Worm (Caenorhabditis elegans) whole organism, L4 larva: ENCODE results near the gene fbxb-13.

ENCODE experiments used
- F26F4.8 ChIP-seq: fragments of 200-800 bp; sonication (Bioruptor generic); conservative IDR thresholded peaks from 2 replicates; pipeline ENCODE4 v1.3.6; 2022; ENCODE audit warnings: missing genetic modification characterization, missing compliant biosample characterization
- T20F7.1 ChIP-seq: fragments of 200-800 bp; sonication (Bioruptor generic); optimal IDR thresholded peaks from 2 replicates; lab custom pipeline; 2018; ENCODE audit warnings: mild to moderate bottlenecking, missing genetic modification characterization, missing compliant biosample characterization
- Y105C5A.15 ChIP-seq: fragments of 200-800 bp; sonication (Bioruptor generic); IDR thresholded peaks from 2 replicates; pipeline ENCODE4 v1.3.6; 2022; ENCODE audit warnings: missing genetic modification characterization, missing compliant biosample characterization
- ZK337.2 ChIP-seq: fragments of 200-800 bp; sonication (Bioruptor generic); IDR thresholded peaks from 2 replicates; pipeline ENCODE4 v1.3.6; 2022; ENCODE audit warnings: missing genetic modification reagents, missing genetic modification characterization, missing compliant biosample characterization
- ZK546.5 ChIP-seq, 2 experiments: sonication (generic microtip); optimal IDR thresholded peaks; 2 replicates each; lab custom pipeline; 2017; ENCODE audit warnings: missing biosample characterization in 2 of 2, missing genetic modification characterization in 2 of 2
- aha-1 ChIP-seq: fragments of 150-350 bp; peaks from one replicate; lab custom pipeline; 2014; ENCODE audit warnings: missing biosample characterization, missing genetic modification characterization
- ama-1 ChIP-seq: fragments of 150-350 bp; optimal IDR thresholded peaks from 2 replicates; lab custom pipeline; 2014; ENCODE audit warnings: inconsistent platforms, mixed read lengths
- arid-1 ChIP-seq: fragments of 200-800 bp; sonication (Bioruptor generic); conservative IDR thresholded peaks from 2 replicates; pipeline ENCODE4 v1.3.6; 2022; ENCODE audit warnings: missing genetic modification reagents, missing genetic modification characterization, missing compliant biosample characterization
- attf-4 ChIP-seq: sonication (generic microtip); optimal IDR thresholded peaks from 3 replicates; lab custom pipeline; 2017; ENCODE audit warnings: missing biosample characterization, missing genetic modification characterization
- ceh-20 ChIP-seq: fragments of 200-800 bp; sonication (Bioruptor generic); IDR thresholded peaks from 2 replicates; pipeline ENCODE4 v1.3.6; 2022; ENCODE audit warnings: missing genetic modification reagents, missing genetic modification characterization, missing compliant biosample characterization
- ceh-62 ChIP-seq: sonication (generic microtip); optimal IDR thresholded peaks from 2 replicates; lab custom pipeline; 2017; ENCODE audit warnings: missing biosample characterization, missing genetic modification characterization
- ces-1 ChIP-seq: fragments of 150-350 bp; sonication (generic microtip); optimal IDR thresholded peaks from 4 replicates; lab custom pipeline; 2014; ENCODE audit warnings: missing biosample characterization, missing genetic modification reagents, missing genetic modification characterization
- daf-16 ChIP-seq, 3 experiments: sonication (generic microtip); optimal IDR thresholded peaks; 2 replicates each; lab custom pipeline; 2016 to 2017; ENCODE audit warnings: missing genetic modification characterization in 3 of 3, missing genetic modification reagents in 3 of 3, mild to moderate bottlenecking in 2 of 3, missing compliant biosample characterization in 2 of 3, missing biosample characterization in 1 of 3, moderate library complexity in 1 of 3
- daf-8 ChIP-seq: fragments of 200-800 bp; sonication (Bioruptor generic); IDR thresholded peaks from 2 replicates; pipeline ENCODE4 v1.3.6; 2022; ENCODE audit warnings: missing genetic modification characterization, missing compliant biosample characterization
- dmd-8 ChIP-seq: fragments of 200-800 bp; sonication (Bioruptor generic); IDR thresholded peaks from 2 replicates; pipeline ENCODE4 v1.3.6; 2022; ENCODE audit warnings: missing genetic modification characterization, missing compliant biosample characterization
- duxl-1 ChIP-seq: sonication (generic microtip); optimal IDR thresholded peaks from 2 replicates; lab custom pipeline; 2016; ENCODE audit warnings: mild to moderate bottlenecking, missing genetic modification characterization, moderate library complexity, missing compliant biosample characterization; ENCODE audit not compliant: poor library complexity
- dve-1 ChIP-seq: sonication (generic microtip); optimal IDR thresholded peaks from 2 replicates; lab custom pipeline; 2017; ENCODE audit warnings: antibody characterized with exemption, mild to moderate bottlenecking, missing genetic modification characterization, missing compliant biosample characterization; ENCODE audit not compliant: insufficient read depth
- hmg-1.1 ChIP-seq: fragments of 200-800 bp; sonication (Bioruptor generic); IDR thresholded peaks from 2 replicates; pipeline ENCODE4 v1.3.6; 2022; ENCODE audit warnings: missing genetic modification reagents, missing genetic modification characterization, missing compliant biosample characterization
- lim-7 ChIP-seq: fragments of 200-800 bp; sonication (Bioruptor generic); IDR thresholded peaks from 2 replicates; pipeline ENCODE4 v1.3.6; 2022; ENCODE audit warnings: missing genetic modification characterization, missing compliant biosample characterization
- lin-15B ChIP-seq: fragments of 150-350 bp; sonication (generic microtip); optimal IDR thresholded peaks from 3 replicates; lab custom pipeline; 2014; ENCODE audit warnings: missing biosample characterization, missing genetic modification characterization
- lin-38 ChIP-seq: fragments of 200-800 bp; sonication (Bioruptor generic); IDR thresholded peaks from 2 replicates; pipeline ENCODE4 v1.3.6; 2022; ENCODE audit warnings: missing genetic modification reagents, missing genetic modification characterization, missing compliant biosample characterization
- lir-3 ChIP-seq: sonication (generic microtip); optimal IDR thresholded peaks from 2 replicates; lab custom pipeline; 2016; ENCODE audit warnings: mild to moderate bottlenecking, missing genetic modification characterization, missing compliant biosample characterization
- madf-9 ChIP-seq: fragments of 200-800 bp; sonication (Bioruptor generic); conservative IDR thresholded peaks from 2 replicates; pipeline ENCODE4 v1.3.6; 2022; ENCODE audit warnings: missing genetic modification reagents, missing genetic modification characterization, missing compliant biosample characterization
- mdl-1 ChIP-seq, 2 experiments: fragments of 150-350 bp in 1 of 2; sonication (generic microtip) in 1 of 2; optimal IDR thresholded peaks; 2 replicates each; lab custom pipeline; 2014 to 2017; ENCODE audit warnings: missing biosample characterization in 2 of 2, missing genetic modification characterization in 2 of 2
- mdt-29 ChIP-seq: fragments of 200-800 bp; sonication (Bioruptor generic); IDR thresholded peaks from 2 replicates; pipeline ENCODE4 v1.3.6; 2022; ENCODE audit warnings: missing genetic modification reagents, missing genetic modification characterization, missing compliant biosample characterization
- mep-1 ChIP-seq: fragments of 150-350 bp; sonication (generic microtip); optimal IDR thresholded peaks from 3 replicates; lab custom pipeline; 2014; ENCODE audit warnings: missing biosample characterization, missing genetic modification characterization
- mes-2 ChIP-seq: sonication (generic microtip); optimal IDR thresholded peaks from 2 replicates; lab custom pipeline; 2016; ENCODE audit warnings: missing genotype, mild to moderate bottlenecking, missing genetic modification characterization, missing compliant biosample characterization; ENCODE audit not compliant: poor library complexity, severe bottlenecking
- mxl-2 ChIP-seq: fragments of 200-800 bp; sonication (Bioruptor generic); conservative IDR thresholded peaks from 2 replicates; pipeline ENCODE4 v1.3.6; 2022; ENCODE audit warnings: missing genetic modification reagents, missing genetic modification characterization, missing compliant biosample characterization
- mxl-3 ChIP-seq: fragments of 200-800 bp; sonication (Bioruptor generic); optimal IDR thresholded peaks from 2 replicates; lab custom pipeline; 2018; ENCODE audit warnings: mild to moderate bottlenecking, missing genetic modification characterization, missing compliant biosample characterization
- nhr-10 ChIP-seq: fragments of 150-350 bp; optimal IDR thresholded peaks from 2 replicates; lab custom pipeline; 2014; ENCODE audit warnings: missing biosample characterization, missing genetic modification characterization
- nhr-102 ChIP-seq: sonication (generic microtip); optimal IDR thresholded peaks from 2 replicates; lab custom pipeline; 2016; ENCODE audit warnings: mild to moderate bottlenecking, missing genetic modification characterization, moderate library complexity, missing compliant biosample characterization
- nhr-111 ChIP-seq: fragments of 200-800 bp; sonication (Bioruptor generic); optimal IDR thresholded peaks from 2 replicates; lab custom pipeline; 2018; ENCODE audit warnings: mild to moderate bottlenecking, missing genetic modification characterization, missing compliant biosample characterization
- pha-4 ChIP-seq, 2 experiments: fragments of 150-350 bp in 1 of 2; fragments of 200-800 bp in 1 of 2; sonication (Bioruptor generic) in 1 of 2; IDR thresholded peaks in 1 of 2; optimal IDR thresholded peaks in 1 of 2; 2 replicates each; pipeline versions ENCODE4 v1.3.6 to Lab custom; 2014 to 2022; ENCODE audit warnings: missing genetic modification characterization in 2 of 2, missing genetic modification reagents in 2 of 2, missing biosample characterization in 1 of 2, missing compliant biosample characterization in 1 of 2
- php-3 ChIP-seq: fragments of 200-800 bp; sonication (Bioruptor generic); IDR thresholded peaks from 2 replicates; pipeline ENCODE4 v1.3.6; 2022; ENCODE audit warnings: missing genetic modification reagents, missing genetic modification characterization, missing compliant biosample characterization
- rbr-2 ChIP-seq: sonication (generic microtip); optimal IDR thresholded peaks from 2 replicates; lab custom pipeline; 2016; ENCODE audit warnings: missing genotype, missing genetic modification characterization, missing compliant biosample characterization
- skn-1 ChIP-seq: fragments of 150-350 bp; optimal IDR thresholded peaks from 2 replicates; lab custom pipeline; 2014; ENCODE audit warnings: missing biosample characterization, missing genetic modification characterization
- snpc-1.2 ChIP-seq: fragments of 200-800 bp; sonication (Bioruptor generic); IDR thresholded peaks from 2 replicates; pipeline ENCODE4 v1.3.6; 2022; ENCODE audit warnings: missing genetic modification reagents, missing genetic modification characterization, missing compliant biosample characterization
- snpc-4 ChIP-seq: fragments of 150-350 bp; optimal IDR thresholded peaks from 2 replicates; lab custom pipeline; 2014; ENCODE audit warnings: missing biosample characterization, missing genetic modification characterization
- tra-1 ChIP-seq: fragments of 200-800 bp; sonication (Bioruptor generic); IDR thresholded peaks from 2 replicates; pipeline ENCODE4 v1.3.6; 2022; ENCODE audit warnings: missing genetic modification reagents, missing genetic modification characterization, missing compliant biosample characterization
- unc-130 ChIP-seq: sonication (generic microtip); optimal IDR thresholded peaks from 2 replicates; lab custom pipeline; 2016; ENCODE audit warnings: missing genetic modification reagents, missing genetic modification characterization, missing compliant biosample characterization
- zfp-3 ChIP-seq: fragments of 200-800 bp; sonication (Bioruptor generic); conservative IDR thresholded peaks from 2 replicates; pipeline ENCODE4 v1.3.6; 2022; ENCODE audit warnings: missing genetic modification reagents, missing genetic modification characterization, missing compliant biosample characterization
- ztf-11 ChIP-seq: fragments of 150-350 bp; optimal IDR thresholded peaks from 2 replicates; lab custom pipeline; 2014; ENCODE audit warnings: missing biosample characterization, missing genetic modification characterization
- ztf-7 ChIP-seq: fragments of 150-350 bp; optimal IDR thresholded peaks from 2 replicates; lab custom pipeline; 2014; ENCODE audit warnings: missing biosample characterization, missing genetic modification characterization

The fbxb-13 gene

ce11 chrII:1808217-1808616 is 20.1 kb downstream of the fbxb-13 start, which contains the start of gene C08F1.8:
TSS of gene C08F1.8 (minus strand) at chrII:1808317.
- TF ChIP-seq dve-1 (tag; lab: Kevin White, UChicago) (no peak), aha-1 (tag; lab: Kevin White, UChicago) (no peak), Y105C5A.15 (no peak), skn-1 (tag; lab: Kevin White, UChicago) (no peak), nhr-10 (tag; lab: Kevin White, UChicago) (no peak), snpc-4 (tag; lab: Kevin White, UChicago) (no peak), hmg-1.1 (GFP tag; lab: Robert Waterston, UW) (no peak), lin-15B (no peak), pha-4 (GFP tag; IDR thresholded peaks at IDR 0.05; lab: Robert Waterston, UW) (no peak), pha-4 (tag; optimal IDR thresholded peaks at IDR 0.05; lab: Kevin White, UChicago) (no peak), ceh-62 (tag; lab: Kevin White, UChicago) (no peak), lim-7 (GFP tag; lab: Robert Waterston, UW) (no peak), ZK546.5 (tag; optimal IDR thresholded peaks at IDR 0.05; lab: Kevin White, UChicago) (no peak), lir-3 (tag; lab: Kevin White, UChicago) (no peak), zfp-3 (GFP tag; lab: Robert Waterston, UW) (no peak), mep-1 (tag; lab: Kevin White, UChicago) (no peak)

ce11 chrII:1816053-1816452 is 28.0 kb downstream of the fbxb-13 start:
- TF ChIP-seq dmd-8 (GFP tag; lab: Robert Waterston, UW) (no peak), lin-38 (GFP tag; lab: Robert Waterston, UW) (no peak), tra-1 (GFP tag; lab: Robert Waterston, UW) (no peak), unc-130 (GFP tag; lab: Kevin White, UChicago) (no peak), daf-8 (GFP tag; lab: Robert Waterston, UW) (no peak), attf-4 (no peak)
- TF ChIP-seq, all 104 proteins: peak for 0

- TF ChIP-seq snpc-4 (tag; lab: Kevin White, UChicago) (no peak), mxl-2 (GFP tag; lab: Robert Waterston, UW) (no peak), ceh-20 (GFP tag; lab: Robert Waterston, UW) (no peak), arid-1 (GFP tag; lab: Robert Waterston, UW) (0 out of 2 replicates have a peak, but pooled peaks have one; percentile 9), duxl-1 (tag; lab: Kevin White, UChicago) (no peak)
Observed at ce11 chrII:1818300-1818699, 30.2 kb downstream of the fbxb-13 start, which contains the start of gene fbxb-10. TSS of gene fbxb-10 (minus strand) at chrII:1818400.

ce11 chrII:1819944-1820570 is 32.0 kb downstream of the fbxb-13 start, which contains the start of gene fbxc-19:
TSS of gene fbxc-19 (plus strand) at chrII:1820479.
- no peak for TF ChIP-seq rbr-2
- TF ChIP-seq nhr-111 (GFP tag; lab: Kevin White, UChicago) = no peak
- peak; percentile 90 for TF ChIP-seq ztf-7
- no peak for TF ChIP-seq ces-1 (GFP tag; lab: Kevin White, UChicago)
- peak; percentile 78 for TF ChIP-seq aha-1 (tag; lab: Kevin White, UChicago)
- no peak for TF ChIP-seq daf-8 (GFP tag; lab: Robert Waterston, UW)
- no peak for TF ChIP-seq F26F4.8 (GFP tag; lab: Robert Waterston, UW)
- TF ChIP-seq madf-9 (GFP tag; lab: Robert Waterston, UW) = no peak
- TF ChIP-seq mxl-3 = peak; percentile 14
- TF ChIP-seq nhr-102 (tag; lab: Kevin White, UChicago) = peak; percentile 50
- TF ChIP-seq T20F7.1 (GFP tag; lab: Kevin White, UChicago) = no peak
- no peak for TF ChIP-seq mdt-29 (GFP tag; lab: Robert Waterston, UW)
- TF ChIP-seq mes-2 (tag; lab: Kevin White, UChicago) = peak; percentile 47
- no peak for TF ChIP-seq ZK337.2 (GFP tag; lab: Robert Waterston, UW)
- no peak for TF ChIP-seq snpc-4 (tag; lab: Kevin White, UChicago)
- no peak for TF ChIP-seq skn-1 (tag; lab: Kevin White, UChicago)
- TF ChIP-seq ama-1 (lab: Kevin White, UChicago) = no peak
- peak in 1 of 2 experiments; percentile 59 for TF ChIP-seq mdl-1 (tag; optimal IDR thresholded peaks at IDR 0.05; lab: Kevin White, UChicago)
- no peak for TF ChIP-seq daf-16 (GFP tag; optimal IDR thresholded peaks at IDR 0.05; lab: Kevin White, UChicago)
- peak; percentile 92 for TF ChIP-seq daf-16 (tag; optimal IDR thresholded peaks at IDR 0.05; lab: Kevin White, UChicago)
- peak; percentile 87 for TF ChIP-seq php-3 (GFP tag; lab: Robert Waterston, UW)
- TF ChIP-seq ztf-11 (tag; lab: Kevin White, UChicago) = no peak
- no peak for TF ChIP-seq lin-38 (GFP tag; lab: Robert Waterston, UW)
- no peak for TF ChIP-seq mxl-2 (GFP tag; lab: Robert Waterston, UW)
- no peak for TF ChIP-seq snpc-1.2 (GFP tag; lab: Robert Waterston, UW)
